Fruit fly (Drosophila melanogaster) whole organism, embryonic: Measurements from ENCODE around the gene Arl8.

Experiments
- Atf-2 ChIP-seq: fragments of 200-800 bp; sonication (Bioruptor generic); optimal IDR thresholded peaks from 2 replicates; lab custom pipeline; 2016; ENCODE audit warnings: missing biosample characterization, missing genetic modification characterization
- C15 ChIP-seq: fragments of 200-800 bp; sonication (Bioruptor generic); IDR thresholded peaks from 3 replicates; pipeline ENCODE4 v1.3.6; 2022; ENCODE audit warnings: missing biosample characterization, missing genetic modification characterization
- CG11695 ChIP-seq: fragments of 200-800 bp; sonication (Bioruptor generic); IDR thresholded peaks from 3 replicates; pipeline ENCODE4 v1.3.6; 2022; ENCODE audit warnings: missing biosample characterization, missing genetic modification characterization
- CG11696 ChIP-seq: fragments of 200-800 bp; sonication (Bioruptor generic); IDR thresholded peaks from 2 replicates; pipeline ENCODE4 v1.3.6; 2022; ENCODE audit warnings: missing biosample characterization, missing genetic modification characterization
- CG13287 ChIP-seq: fragments of 200-800 bp; sonication (Bioruptor generic); IDR thresholded peaks from 2 replicates; pipeline ENCODE4 v1.3.6; 2022; ENCODE audit warnings: missing biosample characterization, missing genetic modification characterization; ENCODE audit not compliant: partially characterized antibody
- CG13775 ChIP-seq: fragments of 200-800 bp; sonication (Bioruptor generic); optimal IDR thresholded peaks from 3 replicates; lab custom pipeline; 2017; ENCODE audit warnings: missing biosample characterization, mild to moderate bottlenecking, missing genetic modification characterization
- CG15269 ChIP-seq: fragments of 200-800 bp; sonication (Bioruptor generic); optimal IDR thresholded peaks from 2 replicates; lab custom pipeline; 2018; ENCODE audit warnings: missing biosample characterization, mild to moderate bottlenecking, missing genetic modification characterization, moderate library complexity
- CG15514 ChIP-seq: fragments of 200-800 bp; sonication (Bioruptor generic); optimal IDR thresholded peaks from 3 replicates; lab custom pipeline; 2017; ENCODE audit warnings: missing biosample characterization, missing genetic modification characterization, mild to moderate bottlenecking, moderate library complexity, missing genetic modification reagents
- CG16863 ChIP-seq: fragments of 200-800 bp; sonication (Bioruptor generic); optimal IDR thresholded peaks from 3 replicates; lab custom pipeline; 2016; ENCODE audit warnings: missing biosample characterization, missing genetic modification characterization
- CG2120 ChIP-seq: fragments of 200-800 bp; sonication (Bioruptor generic); optimal IDR thresholded peaks from 3 replicates; lab custom pipeline; 2016; ENCODE audit warnings: missing biosample characterization, missing genetic modification characterization
- CG31388 ChIP-seq: fragments of 200-800 bp; sonication (Bioruptor generic); optimal IDR thresholded peaks from 2 replicates; lab custom pipeline; 2016; ENCODE audit warnings: missing biosample characterization, missing genetic modification characterization
- CG3281 ChIP-seq: fragments of 200-800 bp; sonication (Bioruptor generic); optimal IDR thresholded peaks from 3 replicates; lab custom pipeline; 2017; ENCODE audit warnings: missing biosample characterization, mild to moderate bottlenecking, missing genetic modification characterization
- CG33213 ChIP-seq: fragments of 200-800 bp; sonication (Bioruptor generic); optimal IDR thresholded peaks from 3 replicates; lab custom pipeline; 2016; ENCODE audit warnings: missing biosample characterization, missing genetic modification characterization
- CG9932 ChIP-seq: fragments of 200-800 bp; sonication (Bioruptor generic); IDR thresholded peaks from 2 replicates; pipeline ENCODE4 v1.3.6; 2022; ENCODE audit warnings: missing biosample characterization, missing genetic modification characterization
- CoRest ChIP-seq: fragments of 200-800 bp; sonication (Bioruptor generic); optimal IDR thresholded peaks from 3 replicates; lab custom pipeline; 2018; ENCODE audit warnings: missing biosample characterization, mild to moderate bottlenecking, missing genetic modification characterization, moderate library complexity
- Doc2 ChIP-seq: fragments of 200-800 bp; sonication (Bioruptor generic); IDR thresholded peaks from 2 replicates; pipeline ENCODE4 v1.3.6; 2022; ENCODE audit warnings: missing biosample characterization, missing genetic modification characterization
- HLH3B ChIP-seq: fragments of 200-800 bp; sonication (Bioruptor generic); IDR thresholded peaks from 2 replicates; pipeline ENCODE4 v1.3.6; 2022; ENCODE audit warnings: missing biosample characterization, missing genetic modification characterization
- Hr78 ChIP-seq, 2 experiments: fragments of 200-800 bp in 1 of 2; fragments of >200 bp in 1 of 2; sonication (Bioruptor generic) in 1 of 2; optimal IDR thresholded peaks; 2 replicates each; lab custom pipeline; 2017 to 2019; ENCODE audit warnings: missing biosample characterization in 2 of 2, missing genetic modification characterization in 2 of 2, mild to moderate bottlenecking in 1 of 2, moderate library complexity in 1 of 2
- Hsf ChIP-seq: fragments of 200-800 bp; sonication (Bioruptor generic); optimal IDR thresholded peaks from 3 replicates; lab custom pipeline; 2016; ENCODE audit warnings: missing biosample characterization, missing genetic modification characterization
- Mrtf ChIP-seq: fragments of 200-800 bp; sonication (Bioruptor generic); IDR thresholded peaks from 3 replicates; pipeline ENCODE4 v1.3.6; 2022; ENCODE audit warnings: missing biosample characterization, missing genetic modification characterization
- Rfx ChIP-seq: fragments of 200-800 bp; sonication (Bioruptor generic); IDR thresholded peaks from 2 replicates; pipeline ENCODE4 v1.3.6; 2022; ENCODE audit warnings: missing biosample characterization, missing genetic modification characterization
- Sry-β ChIP-seq: fragments of 200-800 bp; sonication (Bioruptor generic); optimal IDR thresholded peaks from 2 replicates; lab custom pipeline; 2018; ENCODE audit warnings: missing biosample characterization, mild to moderate bottlenecking, missing genetic modification characterization, moderate library complexity
- Vsx1 ChIP-seq: fragments of 200-800 bp; sonication (Bioruptor generic); optimal IDR thresholded peaks from 2 replicates; lab custom pipeline; 2017; ENCODE audit warnings: missing biosample characterization, mild to moderate bottlenecking, missing genetic modification characterization, missing genetic modification reagents
- abd-A ChIP-seq: fragments of 200-800 bp; sonication (Bioruptor generic); optimal IDR thresholded peaks from 3 replicates; lab custom pipeline; 2019; ENCODE audit warnings: missing biosample characterization, mild to moderate bottlenecking, missing genetic modification characterization, moderate library complexity
- al ChIP-seq: fragments of 200-800 bp; sonication (Bioruptor generic); IDR thresholded peaks from 2 replicates; pipeline ENCODE4 v1.3.6; 2022; ENCODE audit warnings: missing biosample characterization, missing genetic modification characterization
- amos ChIP-seq: fragments of 200-800 bp; sonication (Bioruptor generic); IDR thresholded peaks from 2 replicates; pipeline ENCODE4 v1.3.6; 2022; ENCODE audit warnings: missing biosample characterization, missing genetic modification characterization; ENCODE audit not compliant: partially characterized antibody
- aop ChIP-seq: fragments of 200-800 bp; sonication (Bioruptor generic); IDR thresholded peaks from 2 replicates; pipeline ENCODE4 v1.3.6; 2022; ENCODE audit warnings: missing biosample characterization, missing genetic modification characterization
- bowl ChIP-seq: fragments of 200-800 bp; sonication (Bioruptor generic); IDR thresholded peaks from 2 replicates; pipeline ENCODE4 v1.3.6; 2022; ENCODE audit warnings: missing biosample characterization, missing genetic modification characterization
- cas ChIP-seq: fragments of 200-800 bp; sonication (Bioruptor generic); IDR thresholded peaks from 2 replicates; pipeline ENCODE4 v1.3.6; 2022; ENCODE audit warnings: missing biosample characterization, missing genetic modification characterization
- chinmo ChIP-seq: fragments of 200-800 bp; sonication (Bioruptor generic); IDR thresholded peaks from 4 replicates; pipeline ENCODE4 v1.3.6; 2022; ENCODE audit warnings: missing biosample characterization, missing genetic modification characterization; ENCODE audit not compliant: partially characterized antibody
- dati ChIP-seq: fragments of 200-800 bp; sonication (Bioruptor generic); IDR thresholded peaks from 2 replicates; pipeline ENCODE4 v1.3.6; 2022; ENCODE audit warnings: missing biosample characterization, missing genetic modification characterization
- dimm ChIP-seq: fragments of 200-800 bp; sonication (Bioruptor generic); IDR thresholded peaks from 2 replicates; pipeline ENCODE4 v1.3.6; 2022; ENCODE audit warnings: missing biosample characterization, missing genetic modification characterization
- ems ChIP-seq: fragments of 200-800 bp; sonication (Bioruptor generic); optimal IDR thresholded peaks from 3 replicates; lab custom pipeline; 2016; ENCODE audit warnings: missing biosample characterization, missing genetic modification characterization
- esg ChIP-seq: fragments of 200-800 bp; sonication (Bioruptor generic); conservative IDR thresholded peaks from 2 replicates; pipeline ENCODE4 v1.3.6; 2022; ENCODE audit warnings: missing biosample characterization, missing genetic modification characterization
- ftz-f1 ChIP-seq: fragments of 200-800 bp; sonication (Bioruptor generic); optimal IDR thresholded peaks from 2 replicates; lab custom pipeline; 2016; ENCODE audit warnings: missing biosample characterization, missing genetic modification characterization
- gcm2 ChIP-seq: fragments of 200-800 bp; sonication (Bioruptor generic); optimal IDR thresholded peaks from 2 replicates; lab custom pipeline; 2016; ENCODE audit warnings: missing biosample characterization, missing genetic modification characterization
- gsb ChIP-seq: fragments of 200-800 bp; sonication (Bioruptor generic); IDR thresholded peaks from 2 replicates; pipeline ENCODE4 v1.3.6; 2022; ENCODE audit warnings: missing biosample characterization, missing genetic modification characterization
- gsb-n ChIP-seq: fragments of 200-800 bp; sonication (Bioruptor generic); optimal IDR thresholded peaks from 3 replicates; lab custom pipeline; 2018; ENCODE audit warnings: missing biosample characterization, mild to moderate bottlenecking, missing genetic modification characterization
- hth ChIP-seq: fragments of >200 bp; optimal IDR thresholded peaks from 2 replicates; lab custom pipeline; 2017; ENCODE audit warnings: inconsistent platforms
- jing ChIP-seq: fragments of 200-800 bp; sonication (Bioruptor generic); optimal IDR thresholded peaks from 2 replicates; lab custom pipeline; 2018; ENCODE audit warnings: missing biosample characterization, mild to moderate bottlenecking, missing genetic modification characterization
- knrl ChIP-seq: fragments of 200-800 bp; sonication (Bioruptor generic); IDR thresholded peaks from 3 replicates; pipeline ENCODE4 v1.3.6; 2022; ENCODE audit warnings: missing biosample characterization, missing genetic modification characterization; ENCODE audit not compliant: partially characterized antibody
- lab ChIP-seq: fragments of 200-800 bp; sonication (Bioruptor generic); optimal IDR thresholded peaks from 3 replicates; lab custom pipeline; 2017; ENCODE audit warnings: missing biosample characterization, missing genetic modification characterization, mild to moderate bottlenecking, moderate library complexity, missing genetic modification reagents
- pan ChIP-seq, 4 experiments: fragments of >200 bp in 3 of 4; fragments of 200-800 bp in 1 of 4; sonication (Bioruptor generic) in 1 of 4; optimal IDR thresholded peaks in 3 of 4; IDR thresholded peaks in 1 of 4; 2 replicates each; pipeline versions ENCODE4 v1.3.6 to Lab custom; 2017 to 2022; ENCODE audit warnings: missing biosample characterization in 2 of 4, missing genetic modification characterization in 2 of 4, mixed read lengths in 1 of 4
- pb ChIP-seq: fragments of 200-800 bp; sonication (Bioruptor generic); optimal IDR thresholded peaks from 3 replicates; lab custom pipeline; 2016; ENCODE audit warnings: missing biosample characterization, missing genetic modification characterization
- pnt ChIP-seq: fragments of 200-800 bp; sonication (Bioruptor generic); optimal IDR thresholded peaks from 3 replicates; lab custom pipeline; 2016; ENCODE audit warnings: missing biosample characterization, missing genetic modification characterization
- salm ChIP-seq: fragments of 200-800 bp; sonication (Bioruptor generic); optimal IDR thresholded peaks from 2 replicates; lab custom pipeline; 2018; ENCODE audit warnings: missing biosample characterization, mild to moderate bottlenecking, missing genetic modification characterization
- trem ChIP-seq: fragments of 200-800 bp; optimal IDR thresholded peaks from 3 replicates; lab custom pipeline; 2019; ENCODE audit warnings: missing biosample characterization, mild to moderate bottlenecking, missing genetic modification characterization, moderate library complexity
- twi ChIP-seq: fragments of 200-800 bp; optimal IDR thresholded peaks from 2 replicates; lab custom pipeline; 2019; ENCODE audit warnings: missing biosample characterization, mild to moderate bottlenecking, missing genetic modification characterization, moderate library complexity
- vfl ChIP-seq: fragments of 200-800 bp; sonication (Bioruptor generic); optimal IDR thresholded peaks from 2 replicates; lab custom pipeline; 2016; ENCODE audit warnings: missing biosample characterization, missing genetic modification characterization
- zen2 ChIP-seq: fragments of 200-800 bp; sonication (Bioruptor generic); IDR thresholded peaks from 3 replicates; pipeline ENCODE4 v1.3.6; 2022; ENCODE audit warnings: missing biosample characterization, missing genetic modification characterization; ENCODE audit not compliant: partially characterized antibody

Arl8 gene

dm6 chr3R:8171489-8172161, 45.2 kb downstream of the Arl8 start (continued):
- TF ChIP-seq trem (tag; lab: Kevin White, UChicago) (no peak), pb (GFP tag; lab: Kevin White, UChicago) (no peak), knrl (GFP tag; lab: Robert Waterston, UW) (no peak), ftz-f1 (GFP tag; lab: Kevin White, UChicago) (no peak), vfl (GFP tag; lab: Kevin White, UChicago) (no peak), pan (optimal IDR thresholded peaks at IDR 0.05; lab: Kevin White, UChicago) (no peak), pan (GFP tag; optimal IDR thresholded peaks at IDR 0.05 in 1 of 2, IDR thresholded peaks at IDR 0.05 in 1 of 2) (peak in 1 of 2 experiments; percentile 43), pnt (GFP tag; lab: Kevin White, UChicago) (peak; percentile 49), CG33213 (GFP tag; lab: Kevin White, UChicago) (no peak), jing (peak; percentile 34), CG11696 (GFP tag; lab: Robert Waterston, UW) (no peak), CG3281 (GFP tag; lab: Kevin White, UChicago) (no peak), chinmo (GFP tag; lab: Robert Waterston, UW) (no peak), CG2120 (GFP tag; lab: Kevin White, UChicago) (no peak), Vsx1 (GFP tag; lab: Kevin White, UChicago) (no peak), al (no peak), hth (lab: Kevin White, UChicago) (no peak), Hr78 (GFP tag; optimal IDR thresholded peaks at IDR 0.05; lab: Kevin White, UChicago) (no peak), Doc2 (GFP tag; lab: Robert Waterston, UW) (no peak), HLH3B (GFP tag; lab: Robert Waterston, UW) (peak; percentile 48), CG11695 (GFP tag; lab: Robert Waterston, UW) (0 out of 3 replicates have a peak, but pooled peaks have one; percentile 26), dimm (no peak), CoRest (tag; lab: Kevin White, UChicago) (peak; percentile 30), gsb-n (tag; lab: Kevin White, UChicago) (peak; percentile 54), bowl (GFP tag; lab: Robert Waterston, UW) (no peak), cas (no peak), CG13775 (GFP tag; lab: Kevin White, UChicago) (peak; percentile 41), Atf-2 (GFP tag; lab: Kevin White, UChicago) (no peak), esg (GFP tag; lab: Robert Waterston, UW) (peak; percentile 32; the same call in 1 of the 2 replicates), gsb (GFP tag; lab: Robert Waterston, UW) (no peak), dati (GFP tag; lab: Robert Waterston, UW) (no peak), salm (tag; lab: Kevin White, UChicago) (peak; percentile 36), twi (no peak), CG13287 (no peak), amos (no peak), CG15269 (tag; lab: Kevin White, UChicago) (peak; percentile 40), CG16863 (GFP tag; lab: Kevin White, UChicago) (peak; percentile 31), C15 (GFP tag; lab: Robert Waterston, UW) (no peak), CG31388 (GFP tag; lab: Kevin White, UChicago) (no peak), lab (peak; percentile 20), zen2 (GFP tag; lab: Robert Waterston, UW) (no peak), Mrtf (GFP tag; lab: Robert Waterston, UW) (no peak), Hsf (GFP tag; lab: Kevin White, UChicago) (peak; percentile 20), CG9932 (GFP tag; lab: Robert Waterston, UW) (no peak), Rfx (GFP tag; lab: Robert Waterston, UW) (no peak), ems (GFP tag; lab: Kevin White, UChicago) (peak; percentile 14), Sry-β (GFP tag; lab: Kevin White, UChicago) (no peak), aop (GFP tag; lab: Robert Waterston, UW) (no peak), CG15514 (GFP tag; lab: Kevin White, UChicago) (no peak), abd-A (tag; lab: Kevin White, UChicago) (no peak), gcm2 (GFP tag; lab: Kevin White, UChicago) (peak; percentile 1)
